Worm (Caenorhabditis elegans) whole organism, young adult: ENCODE data around the gene fbxb-98.

ENCODE experiments used
- B0035.1 ChIP-seq: sonication (generic microtip); optimal IDR thresholded peaks from 2 replicates; lab custom pipeline; 2016; ENCODE audit warnings: missing genetic modification characterization, mild to moderate bottlenecking, missing compliant biosample characterization, missing genotype, missing genetic modification reagents
- B0336.3 ChIP-seq: fragments of 200-800 bp; sonication (Bioruptor generic); IDR thresholded peaks from 2 replicates; pipeline ENCODE4 v1.3.6; 2022; ENCODE audit warnings: missing genetic modification characterization, missing compliant biosample characterization
- D2030.7 ChIP-seq: fragments of 200-800 bp; sonication (Bioruptor generic); IDR thresholded peaks from 2 replicates; pipeline ENCODE4 v1.3.6; 2022; ENCODE audit warnings: missing genetic modification reagents, missing genetic modification characterization, missing compliant biosample characterization
- F23B12.7 ChIP-seq: sonication (generic microtip); optimal IDR thresholded peaks from 2 replicates; lab custom pipeline; 2017; ENCODE audit warnings: missing genetic modification characterization, mild to moderate bottlenecking, missing compliant biosample characterization, antibody characterized with exemption, moderate library complexity; ENCODE audit not compliant: insufficient read depth
- F33H1.4 ChIP-seq: fragments of 200-800 bp; sonication (Bioruptor generic); IDR thresholded peaks from 2 replicates; pipeline ENCODE4 v1.3.6; 2022; ENCODE audit warnings: missing genetic modification reagents, missing genetic modification characterization, missing compliant biosample characterization
- F49E8.2 ChIP-seq: sonication (generic microtip); optimal IDR thresholded peaks from 3 replicates; lab custom pipeline; 2017; ENCODE audit warnings: missing genetic modification characterization, mild to moderate bottlenecking, missing compliant biosample characterization, antibody characterized with exemption, moderate library complexity; ENCODE audit not compliant: insufficient read depth
- K11D2.4 ChIP-seq: fragments of 200-800 bp; sonication (Bioruptor generic); IDR thresholded peaks from 2 replicates; pipeline ENCODE4 v1.3.6; 2022; ENCODE audit warnings: missing genetic modification reagents, missing genetic modification characterization, missing compliant biosample characterization
- K12H6.12 ChIP-seq: fragments of 200-800 bp; sonication (Bioruptor generic); optimal IDR thresholded peaks from 2 replicates; lab custom pipeline; 2018; ENCODE audit warnings: mild to moderate bottlenecking, missing genetic modification characterization, missing compliant biosample characterization
- T07F8.4 ChIP-seq: sonication (generic microtip); optimal IDR thresholded peaks from 2 replicates; lab custom pipeline; 2016; ENCODE audit warnings: mild to moderate bottlenecking, missing genetic modification characterization, moderate library complexity, missing compliant biosample characterization
- Y53F4B.3 ChIP-seq: fragments of 200-800 bp; sonication (Bioruptor generic); IDR thresholded peaks from 2 replicates; pipeline ENCODE4 v1.3.6; 2022; ENCODE audit warnings: missing genetic modification reagents, missing genetic modification characterization, missing compliant biosample characterization
- atf-7 ChIP-seq: sonication (generic microtip); optimal IDR thresholded peaks from 2 replicates; lab custom pipeline; 2017; ENCODE audit warnings: mild to moderate bottlenecking, missing genetic modification characterization, missing compliant biosample characterization
- athp-1 ChIP-seq: sonication (generic microtip); optimal IDR thresholded peaks from 2 replicates; lab custom pipeline; 2017; ENCODE audit warnings: mild to moderate bottlenecking, missing genetic modification characterization, missing compliant biosample characterization
- attf-5 ChIP-seq: fragments of 200-800 bp; sonication (Bioruptor generic); optimal IDR thresholded peaks from 2 replicates; lab custom pipeline; 2018; ENCODE audit warnings: mild to moderate bottlenecking, missing genetic modification characterization, missing compliant biosample characterization
- ceh-91 ChIP-seq: fragments of 200-800 bp; sonication (Bioruptor generic); IDR thresholded peaks from 2 replicates; pipeline ENCODE4 v1.3.6; 2022; ENCODE audit warnings: missing genetic modification reagents, missing genetic modification characterization, missing compliant biosample characterization
- dox-1 ChIP-seq: fragments of 200-800 bp; sonication (Bioruptor generic); IDR thresholded peaks from 2 replicates; pipeline ENCODE4 v1.3.6; 2022; ENCODE audit warnings: missing genetic modification reagents, missing genetic modification characterization, missing compliant biosample characterization
- dpl-1 ChIP-seq: fragments of 150-350 bp; optimal IDR thresholded peaks from 2 replicates; lab custom pipeline; 2014; ENCODE audit warnings: missing biosample characterization, missing genetic modification reagents, missing genetic modification characterization
- efl-1 ChIP-seq: fragments of 150-350 bp; optimal IDR thresholded peaks from 2 replicates; lab custom pipeline; 2014; ENCODE audit warnings: missing biosample characterization, missing genetic modification reagents, missing genetic modification characterization
- ekl-4 ChIP-seq: fragments of 200-800 bp; sonication (Bioruptor generic); IDR thresholded peaks from 2 replicates; pipeline ENCODE4 v1.3.6; 2022; ENCODE audit warnings: missing genetic modification reagents, missing genetic modification characterization, missing compliant biosample characterization
- ets-4 ChIP-seq: fragments of 200-800 bp; sonication (Bioruptor generic); optimal IDR thresholded peaks from 2 replicates; lab custom pipeline; 2018; ENCODE audit warnings: mild to moderate bottlenecking, missing genetic modification characterization, missing compliant biosample characterization
- gei-17 ChIP-seq: fragments of 200-800 bp; sonication (Bioruptor generic); optimal IDR thresholded peaks from 2 replicates; lab custom pipeline; 2018; ENCODE audit warnings: mild to moderate bottlenecking, missing genetic modification characterization, missing compliant biosample characterization
- him-1 ChIP-seq: sonication (generic microtip); optimal IDR thresholded peaks from 2 replicates; lab custom pipeline; 2016; ENCODE audit warnings: missing genotype, missing genetic modification reagents, missing genetic modification characterization, missing compliant biosample characterization
- let-607 ChIP-seq, 2 experiments: fragments of 200-800 bp in 1 of 2; sonication (Bioruptor generic) in 1 of 2; sonication (generic microtip) in 1 of 2; optimal IDR thresholded peaks; 2 replicates each; lab custom pipeline; 2016 to 2018; ENCODE audit warnings: mild to moderate bottlenecking in 2 of 2, missing compliant biosample characterization in 2 of 2, missing genetic modification characterization in 2 of 2, moderate library complexity in 2 of 2, missing genotype in 1 of 2
- lin-35 ChIP-seq, 3 experiments: fragments of 150-350 bp in 2 of 3; sonication (generic microtip) in 1 of 3; optimal IDR thresholded peaks; 2 replicates each; lab custom pipeline; 2014 to 2018; ENCODE audit warnings: missing biosample characterization in 3 of 3, missing genetic modification characterization in 3 of 3, missing genetic modification reagents in 3 of 3
- madf-10 ChIP-seq: sonication (generic microtip); optimal IDR thresholded peaks from 2 replicates; lab custom pipeline; 2016; ENCODE audit warnings: mild to moderate bottlenecking, missing genetic modification characterization, missing compliant biosample characterization
- mcd-1 ChIP-seq: fragments of 200-800 bp; sonication (Bioruptor generic); IDR thresholded peaks from 2 replicates; pipeline ENCODE4 v1.3.6; 2022; ENCODE audit warnings: missing genetic modification reagents, missing genetic modification characterization, missing compliant biosample characterization
- nfya-2 ChIP-seq: fragments of 200-800 bp; sonication (Bioruptor generic); IDR thresholded peaks from 2 replicates; pipeline ENCODE4 v1.3.6; 2022; ENCODE audit warnings: missing genetic modification reagents, missing genetic modification characterization, missing compliant biosample characterization
- nfyb-1 ChIP-seq: fragments of 200-800 bp; sonication (Bioruptor generic); IDR thresholded peaks from 2 replicates; pipeline ENCODE4 v1.3.6; 2022; ENCODE audit warnings: missing genetic modification reagents, missing genetic modification characterization, missing compliant biosample characterization
- nhr-120 ChIP-seq: fragments of 200-800 bp; sonication (Bioruptor generic); IDR thresholded peaks from 2 replicates; pipeline ENCODE4 v1.3.6; 2022; ENCODE audit warnings: missing genetic modification characterization, missing compliant biosample characterization
- nhr-80 ChIP-seq: sonication (generic microtip); optimal IDR thresholded peaks from 2 replicates; lab custom pipeline; 2016; ENCODE audit warnings: missing genetic modification characterization, missing compliant biosample characterization
- nhr-90 ChIP-seq: sonication (generic microtip); optimal IDR thresholded peaks from 2 replicates; lab custom pipeline; 2016; ENCODE audit warnings: missing genotype, mild to moderate bottlenecking, missing genetic modification characterization, missing compliant biosample characterization
- rcor-1 ChIP-seq: fragments of 200-800 bp; sonication (Bioruptor generic); IDR thresholded peaks from 2 replicates; pipeline ENCODE4 v1.3.6; 2022; ENCODE audit warnings: missing genetic modification reagents, missing genetic modification characterization, missing compliant biosample characterization
- rec-8 ChIP-seq, 2 experiments: sonication (generic microtip); optimal IDR thresholded peaks; 2 replicates each; lab custom pipeline; 2016; ENCODE audit warnings: mild to moderate bottlenecking in 2 of 2, missing genetic modification characterization in 2 of 2, missing genetic modification reagents in 2 of 2, missing genotype in 2 of 2, missing biosample characterization in 1 of 2, missing compliant biosample characterization in 1 of 2, moderate library complexity in 1 of 2
- sdz-38 ChIP-seq: sonication (generic microtip); optimal IDR thresholded peaks from 2 replicates; lab custom pipeline; 2016; ENCODE audit warnings: missing genotype, missing genetic modification characterization, missing compliant biosample characterization
- tbp1 ChIP-seq: fragments of 200-800 bp; sonication (Bioruptor generic); optimal IDR thresholded peaks from 2 replicates; lab custom pipeline; 2018; ENCODE audit warnings: mild to moderate bottlenecking, missing genetic modification characterization, missing compliant biosample characterization
- unc-130 ChIP-seq: sonication (generic microtip); optimal IDR thresholded peaks from 2 replicates; lab custom pipeline; 2016; ENCODE audit warnings: missing genetic modification reagents, missing genetic modification characterization, missing compliant biosample characterization
- zfh-2 ChIP-seq: fragments of 200-800 bp; sonication (Bioruptor generic); conservative IDR thresholded peaks from 2 replicates; pipeline ENCODE4 v1.3.6; 2022; ENCODE audit warnings: missing genetic modification reagents, missing genetic modification characterization, missing compliant biosample characterization
- ztf-18 ChIP-seq: sonication (generic microtip); optimal IDR thresholded peaks from 2 replicates; lab custom pipeline; 2016; ENCODE audit warnings: missing genotype, mild to moderate bottlenecking, missing genetic modification characterization, missing compliant biosample characterization
- ztf-22 ChIP-seq: fragments of 200-800 bp; sonication (Bioruptor generic); optimal IDR thresholded peaks from 2 replicates; lab custom pipeline; 2018; ENCODE audit warnings: mild to moderate bottlenecking, missing genetic modification characterization, moderate library complexity, missing compliant biosample characterization
- ztf-26 ChIP-seq: sonication (generic microtip); optimal IDR thresholded peaks from 2 replicates; lab custom pipeline; 2017; ENCODE audit warnings: missing genetic modification characterization, missing compliant biosample characterization

Gene fbxb-98

ce11 chrII:1851716-1852115 lies 10.7 kb upstream of the fbxb-98 start:
- TF ChIP-seq let-607 (tag; optimal IDR thresholded peaks at IDR 0.05; lab: Kevin White, UChicago): no peak
- no peak for TF ChIP-seq lin-35 (GFP tag; optimal IDR thresholded peaks at IDR 0.05; lab: Kevin White, UChicago)
- TF ChIP-seq madf-10 (tag; lab: Kevin White, UChicago): no peak
- no peak for TF ChIP-seq F49E8.2 (tag; lab: Kevin White, UChicago)
- no peak for TF ChIP-seq sdz-38
- no peak for TF ChIP-seq unc-130 (GFP tag; lab: Kevin White, UChicago)
- no peak for TF ChIP-seq nhr-120 (GFP tag; lab: Robert Waterston, UW)
- TF ChIP-seq ztf-26: peak; percentile 7
- peak; percentile 91 for TF ChIP-seq nhr-80 (tag; lab: Kevin White, UChicago)
- TF ChIP-seq ets-4 (GFP tag; lab: Kevin White, UChicago): peak; percentile 85
- peak; percentile 45; the same call in 1 of the 2 replicates for TF ChIP-seq nfyb-1
- TF ChIP-seq ztf-18 (tag; lab: Kevin White, UChicago): no peak
- no peak for TF ChIP-seq T07F8.4 (tag; lab: Kevin White, UChicago)
- no peak for TF ChIP-seq him-1
- TF ChIP-seq tbp1 (GFP tag; lab: Kevin White, UChicago): peak; percentile 42
- no peak for TF ChIP-seq K12H6.12 (tag; lab: Kevin White, UChicago)
- TF ChIP-seq ceh-91 (GFP tag; lab: Robert Waterston, UW): no peak
- TF ChIP-seq atf-7 (tag; lab: Kevin White, UChicago): peak; percentile 56
- no peak for TF ChIP-seq K11D2.4
- peak; percentile 82 for TF ChIP-seq ztf-22 (GFP tag; lab: Kevin White, UChicago)
- no peak for TF ChIP-seq rcor-1 (GFP tag; lab: Robert Waterston, UW)
- peak; percentile 73 for TF ChIP-seq dox-1 (GFP tag; lab: Robert Waterston, UW)
- 0 out of 2 replicates have a peak, but pooled peaks have one; percentile 21 for TF ChIP-seq mcd-1
- no peak for TF ChIP-seq ekl-4 (GFP tag; lab: Robert Waterston, UW)
- no peak for TF ChIP-seq B0035.1 (tag; lab: Kevin White, UChicago)
- TF ChIP-seq nfya-2: no peak
- no peak for TF ChIP-seq D2030.7 (GFP tag; lab: Robert Waterston, UW)
- no peak for TF ChIP-seq nhr-90 (tag; lab: Kevin White, UChicago)

ce11 chrII:1852503-1852902 lies 9.9 kb upstream of the fbxb-98 start, which contains the start of gene C52E2.2:
C52E2.2 (plus strand) TSS chrII:1852803.
- TF ChIP-seq rec-8 (tag; optimal IDR thresholded peaks at IDR 0.05; lab: Kevin White, UChicago) (no peak), sdz-38 (no peak), F33H1.4 (GFP tag; lab: Robert Waterston, UW) (no peak), F23B12.7 (tag; lab: Kevin White, UChicago) (no peak), efl-1 (GFP tag; lab: Kevin White, UChicago) (no peak), gei-17 (GFP tag; lab: Kevin White, UChicago) (no peak), dpl-1 (GFP tag; lab: Kevin White, UChicago) (no peak), athp-1 (no peak), Y53F4B.3 (GFP tag; lab: Robert Waterston, UW) (no peak), B0336.3 (GFP tag; lab: Robert Waterston, UW) (no peak), zfh-2 (GFP tag; lab: Robert Waterston, UW) (no peak), T07F8.4 (tag; lab: Kevin White, UChicago) (no peak), D2030.7 (GFP tag; lab: Robert Waterston, UW) (no peak), rcor-1 (GFP tag; lab: Robert Waterston, UW) (no peak), attf-5 (GFP tag; lab: Kevin White, UChicago) (no peak)
